Fruit fly (Drosophila melanogaster): ENCODE data around the gene Ndae1.

DNA sequence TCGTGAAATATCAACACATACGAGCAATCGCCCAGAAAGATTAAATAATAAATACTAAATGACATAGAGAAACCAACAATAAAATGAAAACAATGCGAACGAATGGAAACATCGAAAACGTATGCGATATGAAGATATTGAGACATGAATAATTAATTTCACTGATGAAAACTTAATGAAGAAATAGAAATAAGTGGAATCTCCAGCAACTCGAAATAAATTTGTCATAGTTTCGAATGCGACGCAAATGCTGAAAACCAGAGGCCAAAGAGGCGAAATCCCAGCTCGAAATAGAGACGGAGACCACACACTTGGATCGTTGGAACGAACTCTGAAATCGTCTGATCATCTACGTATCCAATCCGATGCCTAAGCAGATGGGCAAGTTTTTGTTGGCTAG is 36.7 kb upstream of the Ndae1 start:
- TF ChIP-seq CG8119 (GFP tag; IDR thresholded peaks at IDR 0.05) (no peak), CG16779 (tag; optimal IDR thresholded peaks at IDR 0.05) (no peak)

Data from whole organism, prepupa.